Worm (Caenorhabditis elegans): ENCODE results near the gene kcnl-1.

The kcnl-1 gene

ce11 chrV:19522551-19523137, 42.5 kb upstream of the kcnl-1 start (continued):
- TF ChIP-seq snpc-4 (tag; optimal IDR thresholded peaks at IDR 0.05) (peak; percentile 50), nhr-77 (tag; optimal IDR thresholded peaks at IDR 0.05) (peak; percentile 21), ceh-88 (GFP tag; IDR thresholded peaks at IDR 0.05) (peak; percentile 70), tbx-2 (tag; optimal IDR thresholded peaks at IDR 0.05) (peak; percentile 90), snu-23 (GFP tag; optimal IDR thresholded peaks at IDR 0.05) (peak; percentile 90), alr-1 (tag; optimal IDR thresholded peaks at IDR 0.05; ENCODE audit: borderline replicate concordance) (no peak), C16A3.4 (tag; optimal IDR thresholded peaks at IDR 0.05) (peak; percentile 29), efl-1 (optimal IDR thresholded peaks at IDR 0.05) (peak; percentile 76 to 86), efl-1 (GFP tag; optimal IDR thresholded peaks at IDR 0.05 in 1 of 2) (peak; percentile 30 to 90), F16B12.6 (tag; optimal IDR thresholded peaks at IDR 0.05) (no peak), unc-30 (tag; optimal IDR thresholded peaks at IDR 0.05) (no peak), efl-3 (GFP tag; optimal IDR thresholded peaks at IDR 0.05) (no peak), blmp-1 (tag; optimal IDR thresholded peaks at IDR 0.05) (peak; percentile 72), ceh-90 (tag; optimal IDR thresholded peaks at IDR 0.05) (no peak), aha-1 (tag; optimal IDR thresholded peaks at IDR 0.05) (no peak), fkh-10 (GFP tag; optimal IDR thresholded peaks at IDR 0.05) (peak; percentile 19), ztf-4 (tag; optimal IDR thresholded peaks at IDR 0.05) (peak; percentile 93), sox-4 (tag; optimal IDR thresholded peaks at IDR 0.05) (peak; percentile 43), pax-3 (tag; optimal IDR thresholded peaks at IDR 0.05) (peak; percentile 81), C04F5.9 (tag; optimal IDR thresholded peaks at IDR 0.05) (no peak), nhr-11 (tag; optimal IDR thresholded peaks at IDR 0.05) (peak; percentile 35), dsc-1 (tag; optimal IDR thresholded peaks at IDR 0.05) (peak; percentile 73), nhr-90 (tag; optimal IDR thresholded peaks at IDR 0.05; ENCODE audit: poor library complexity) (peak; percentile 88), zag-1 (tag; optimal IDR thresholded peaks at IDR 0.05) (peak; percentile 55), nhr-85 (tag) (peak; percentile 100), ces-1 (GFP tag; optimal IDR thresholded peaks at IDR 0.05) (no peak), nhr-71 (tag; optimal IDR thresholded peaks at IDR 0.05) (peak; percentile 98), nhr-20 (tag; optimal IDR thresholded peaks at IDR 0.05) (peak; percentile 94), grh-1 (GFP tag; IDR thresholded peaks at IDR 0.05) (peak; percentile 91), sup-37 (GFP tag; optimal IDR thresholded peaks at IDR 0.05) (no peak), unc-86 (tag; optimal IDR thresholded peaks at IDR 0.05) (peak; percentile 96), swsn-7 (tag; optimal IDR thresholded peaks at IDR 0.05) (peak; percentile 88), vab-15 (tag; optimal IDR thresholded peaks at IDR 0.05) (peak; percentile 85), isw-1 (GFP tag; IDR thresholded peaks at IDR 0.05) (peak; percentile 76), egl-27 (tag; optimal IDR thresholded peaks at IDR 0.05) (peak; percentile 80 to 88), nhr-84 (tag; optimal IDR thresholded peaks at IDR 0.05) (no peak), fkh-8 (tag; optimal IDR thresholded peaks at IDR 0.05) (peak; percentile 94), lsy-2 (tag; optimal IDR thresholded peaks at IDR 0.05) (peak; percentile 76 to 85), hpl-2 (GFP tag; optimal IDR thresholded peaks at IDR 0.05) (peak; percentile 41), fkh-4 (tag; optimal IDR thresholded peaks at IDR 0.05; ENCODE audit: borderline replicate concordance) (no peak)

- TF ChIP-seq blmp-1 (tag; optimal IDR thresholded peaks at IDR 0.05) (peak; percentile 54), nhr-19 (GFP tag; conservative IDR thresholded peaks at IDR 0.05) (peak; percentile 39), unc-62 (GFP tag; optimal IDR thresholded peaks at IDR 0.05) (no peak), nhr-47 (tag; optimal IDR thresholded peaks at IDR 0.05) (peak; percentile 19), zag-1 (tag; optimal IDR thresholded peaks at IDR 0.05) (no peak), snu-23 (GFP tag; optimal IDR thresholded peaks at IDR 0.05) (no peak), pqm-1 (tag; optimal IDR thresholded peaks at IDR 0.05) (no peak), nhr-20 (tag; optimal IDR thresholded peaks at IDR 0.05) (peak; percentile 23), nhr-71 (tag; optimal IDR thresholded peaks at IDR 0.05) (peak; percentile 59), fkh-8 (tag; optimal IDR thresholded peaks at IDR 0.05) (peak; percentile 43), lin-14 (GFP tag; optimal IDR thresholded peaks at IDR 0.05) (peak; percentile 67), C16A3.4 (tag; optimal IDR thresholded peaks at IDR 0.05) (no peak), efl-1 (optimal IDR thresholded peaks at IDR 0.05) (no peak), efl-1 (GFP tag; optimal IDR thresholded peaks at IDR 0.05 in 1 of 2) (peak in 1 of 2 experiments; percentile 84), snpc-4 (tag; optimal IDR thresholded peaks at IDR 0.05) (no peak), efl-3 (GFP tag; optimal IDR thresholded peaks at IDR 0.05) (no peak), ama-1 (optimal IDR thresholded peaks at IDR 0.05) (no peak), elt-2 (tag; optimal IDR thresholded peaks at IDR 0.05) (peak; percentile 3), swsn-7 (tag; optimal IDR thresholded peaks at IDR 0.05) (no peak), lin-35 (GFP tag; optimal IDR thresholded peaks at IDR 0.05) (peak in 1 of 2 experiments; percentile 5), mdl-1 (tag; optimal IDR thresholded peaks at IDR 0.05) (peak in 1 of 2 experiments; percentile 76)
These were observed 40.6 kb upstream of the kcnl-1 start for ce11 chrV:19524569-19524968.

All from whole organism, L1 larva.